Worm (Caenorhabditis elegans) whole organism, late embryonic: ENCODE results near the gene C04C3.6.

ENCODE experiments used
- C08G9.2 ChIP-seq: sonication (generic microtip); optimal IDR thresholded peaks from 2 replicates; lab custom pipeline; 2016; ENCODE audit warnings: mild to moderate bottlenecking, missing genetic modification characterization, moderate library complexity, missing compliant biosample characterization
- K09A11.1 ChIP-seq: sonication (generic microtip); optimal IDR thresholded peaks from 2 replicates; lab custom pipeline; 2017; ENCODE audit warnings: antibody characterized with exemption, mild to moderate bottlenecking, missing genetic modification characterization, missing compliant biosample characterization; ENCODE audit not compliant: insufficient read depth
- Y22D7AL.16 ChIP-seq: sonication (generic microtip); optimal IDR thresholded peaks from 2 replicates; lab custom pipeline; 2016; ENCODE audit warnings: missing genetic modification characterization, missing compliant biosample characterization
- ama-1 ChIP-seq: fragments of 150-350 bp; optimal IDR thresholded peaks from 2 replicates; lab custom pipeline; 2014
- ceh-2 ChIP-seq: sonication (generic microtip); optimal IDR thresholded peaks from 2 replicates; lab custom pipeline; 2016; ENCODE audit warnings: missing genotype, missing genetic modification characterization, missing compliant biosample characterization
- ceh-24 ChIP-seq: sonication (generic microtip); optimal IDR thresholded peaks from 2 replicates; lab custom pipeline; 2016; ENCODE audit warnings: mild to moderate bottlenecking, missing genetic modification characterization, missing compliant biosample characterization
- ceh-30 ChIP-seq: fragments of 150-350 bp; optimal IDR thresholded peaks from 2 replicates; lab custom pipeline; 2014; ENCODE audit warnings: missing biosample characterization, missing genetic modification characterization
- che-1 ChIP-seq: sonication (generic microtip); optimal IDR thresholded peaks from 2 replicates; lab custom pipeline; 2016; ENCODE audit warnings: mild to moderate bottlenecking, missing genetic modification characterization, missing compliant biosample characterization
- dve-1 ChIP-seq: sonication (generic microtip); optimal IDR thresholded peaks from 2 replicates; lab custom pipeline; 2017; ENCODE audit warnings: antibody characterized with exemption, mild to moderate bottlenecking, missing genetic modification characterization, missing compliant biosample characterization
- ets-4 ChIP-seq: sonication (generic microtip); optimal IDR thresholded peaks from 2 replicates; lab custom pipeline; 2016; ENCODE audit warnings: missing genetic modification characterization, missing compliant biosample characterization
- eyg-1 ChIP-seq: sonication (generic microtip); optimal IDR thresholded peaks from 2 replicates; lab custom pipeline; 2016; ENCODE audit warnings: missing genotype, missing genetic modification characterization, missing compliant biosample characterization
- fkh-10 ChIP-seq: fragments of 150-350 bp; optimal IDR thresholded peaks from 2 replicates; lab custom pipeline; 2014; ENCODE audit warnings: missing biosample characterization, missing genetic modification reagents, missing genetic modification characterization
- fkh-6 ChIP-seq: sonication (generic microtip); optimal IDR thresholded peaks from 2 replicates; lab custom pipeline; 2016; ENCODE audit warnings: missing genetic modification characterization, missing compliant biosample characterization
- gmeb-2 ChIP-seq: sonication (generic microtip); optimal IDR thresholded peaks from 2 replicates; lab custom pipeline; 2016; ENCODE audit warnings: missing genetic modification characterization, inconsistent platforms, missing compliant biosample characterization
- hlh-13 ChIP-seq: fragments of 200-800 bp; sonication (Bioruptor generic); optimal IDR thresholded peaks from 2 replicates; lab custom pipeline; 2018; ENCODE audit warnings: mild to moderate bottlenecking, missing genetic modification characterization, missing compliant biosample characterization
- hlh-30 ChIP-seq: sonication (generic microtip); optimal IDR thresholded peaks from 2 replicates; lab custom pipeline; 2017; ENCODE audit warnings: antibody characterized with exemption, missing genetic modification characterization, missing compliant biosample characterization; ENCODE audit not compliant: insufficient read depth
- hlh-6 ChIP-seq: sonication (generic microtip); optimal IDR thresholded peaks from 2 replicates; lab custom pipeline; 2016; ENCODE audit warnings: missing genotype, missing genetic modification characterization, missing compliant biosample characterization
- hlh-8 ChIP-seq: sonication (generic microtip); optimal IDR thresholded peaks from 2 replicates; lab custom pipeline; 2016; ENCODE audit warnings: missing genotype, missing genetic modification characterization, missing compliant biosample characterization
- lim-6 ChIP-seq: sonication (generic microtip); optimal IDR thresholded peaks from 2 replicates; lab custom pipeline; 2016; ENCODE audit warnings: missing genetic modification characterization, missing compliant biosample characterization
- madf-2 ChIP-seq: sonication (generic microtip); optimal IDR thresholded peaks from 2 replicates; lab custom pipeline; 2017; ENCODE audit warnings: missing genetic modification characterization, missing compliant biosample characterization
- nfya-1 ChIP-seq: sonication (generic microtip); optimal IDR thresholded peaks from 2 replicates; lab custom pipeline; 2017; ENCODE audit warnings: missing genetic modification characterization, mild to moderate bottlenecking, missing compliant biosample characterization, antibody characterized with exemption, moderate library complexity
- npax-4 ChIP-seq: sonication (generic microtip); optimal IDR thresholded peaks from 2 replicates; lab custom pipeline; 2016; ENCODE audit warnings: missing genetic modification characterization, missing compliant biosample characterization
- pat-9 ChIP-seq: fragments of 200-800 bp; sonication (Bioruptor generic); optimal IDR thresholded peaks from 2 replicates; lab custom pipeline; 2018; ENCODE audit warnings: mild to moderate bottlenecking, missing genetic modification characterization, moderate library complexity, missing compliant biosample characterization
- pax-1 ChIP-seq: fragments of 150-350 bp; optimal IDR thresholded peaks from 2 replicates; lab custom pipeline; 2014; ENCODE audit warnings: missing biosample characterization, missing genetic modification characterization
- pha-2 ChIP-seq: sonication (generic microtip); optimal IDR thresholded peaks from 2 replicates; lab custom pipeline; 2017; ENCODE audit warnings: mild to moderate bottlenecking, missing genetic modification characterization, missing compliant biosample characterization
- pha-4 ChIP-seq: fragments of 150-350 bp; optimal IDR thresholded peaks from 2 replicates; lab custom pipeline; 2018; ENCODE audit warnings: missing biosample characterization, missing genetic modification reagents, missing genetic modification characterization
- pros-1 ChIP-seq: fragments of 150-350 bp; optimal IDR thresholded peaks from 2 replicates; lab custom pipeline; 2014; ENCODE audit warnings: missing biosample characterization, missing genetic modification reagents, missing genetic modification characterization
- rnt-1 ChIP-seq: sonication (generic microtip); optimal IDR thresholded peaks from 2 replicates; lab custom pipeline; 2016; ENCODE audit warnings: missing genetic modification characterization, missing compliant biosample characterization
- tbx-2 ChIP-seq: sonication (generic microtip); optimal IDR thresholded peaks from 2 replicates; lab custom pipeline; 2016; ENCODE audit warnings: missing genetic modification characterization, missing compliant biosample characterization
- tbx-7 ChIP-seq: sonication (generic microtip); optimal IDR thresholded peaks from 2 replicates; lab custom pipeline; 2016; ENCODE audit warnings: missing genotype, missing genetic modification characterization, missing compliant biosample characterization
- unc-86 ChIP-seq: sonication (generic microtip); optimal IDR thresholded peaks from 2 replicates; lab custom pipeline; 2016; ENCODE audit warnings: missing genetic modification characterization, missing compliant biosample characterization

The C04C3.6 gene

ce11 chrIV:3463254-3463653, 40.8 kb upstream of the C04C3.6 start, which contains the start of gene F58E2.4:
Gene F58E2.4 (plus strand): TSS chrIV:3463387.
- no peak for TF ChIP-seq Y22D7AL.16 (tag; lab: Kevin White, UChicago)
- TF ChIP-seq K09A11.1 (tag; lab: Kevin White, UChicago) = no peak
- no peak for TF ChIP-seq eyg-1 (tag; lab: Kevin White, UChicago)
- no peak for TF ChIP-seq lim-6 (tag; lab: Kevin White, UChicago)
- TF ChIP-seq ceh-2 (tag; lab: Kevin White, UChicago) = no peak
- no peak for TF ChIP-seq gmeb-2
- TF ChIP-seq, all 69 proteins: peak for 0

- peak; percentile 100 for TF ChIP-seq dve-1 (tag; lab: Kevin White, UChicago)
- TF ChIP-seq, all 69 proteins: peak for 1; not testable (repeated sequence) for 68
Observed at ce11 chrIV:3455437-3455836, 33.0 kb upstream of the C04C3.6 start.

- TF ChIP-seq fkh-6 (tag; lab: Kevin White, UChicago) = no peak
- TF ChIP-seq ama-1 (lab: Kevin White, UChicago) = no peak
- TF ChIP-seq pat-9 (tag; lab: Kevin White, UChicago) = no peak
- no peak for TF ChIP-seq hlh-30 (tag; lab: Kevin White, UChicago)
- no peak for TF ChIP-seq ets-4 (tag; lab: Kevin White, UChicago)
Observed at ce11 chrIV:3453346-3453745, 30.9 kb upstream of the C04C3.6 start, which contains the start of gene srz-23. Gene srz-23 (plus strand): TSS chrIV:3453608.

ce11 chrIV:3452516-3452915, 30.1 kb upstream of the C04C3.6 start:
- TF ChIP-seq hlh-8 (tag; lab: Kevin White, UChicago) (no peak), eyg-1 (tag; lab: Kevin White, UChicago) (no peak), pha-4 (tag; lab: Kevin White, UChicago) (no peak), tbx-7 (tag; lab: Kevin White, UChicago) (no peak)

- TF ChIP-seq pha-2 (no peak), tbx-2 (tag; lab: Kevin White, UChicago) (no peak), C08G9.2 (tag; lab: Kevin White, UChicago) (no peak), Y22D7AL.16 (tag; lab: Kevin White, UChicago) (no peak), ets-4 (tag; lab: Kevin White, UChicago) (no peak), hlh-6 (no peak), tbx-7 (tag; lab: Kevin White, UChicago) (no peak), hlh-8 (tag; lab: Kevin White, UChicago) (no peak), npax-4 (no peak), rnt-1 (tag; lab: Kevin White, UChicago) (no peak), hlh-13 (no peak), unc-86 (tag; lab: Kevin White, UChicago) (no peak), dve-1 (tag; lab: Kevin White, UChicago) (no peak), madf-2 (tag; lab: Kevin White, UChicago) (no peak), pax-1 (tag; lab: Kevin White, UChicago) (no peak)
Observed at ce11 chrIV:3447350-3447749, 24.9 kb upstream of the C04C3.6 start.

ce11 chrIV:3444614-3445013, 22.2 kb upstream of the C04C3.6 start, which contains the start of gene F58E2.5:
Gene F58E2.5 (plus strand): TSS chrIV:3444914.
- no peak for TF ChIP-seq fkh-10 (GFP tag; lab: Kevin White, UChicago)
- TF ChIP-seq hlh-8 (tag; lab: Kevin White, UChicago) = no peak
- TF ChIP-seq nfya-1 = no peak
- no peak for TF ChIP-seq che-1
- no peak for TF ChIP-seq ceh-24 (tag; lab: Kevin White, UChicago)
- no peak for TF ChIP-seq pros-1 (tag; lab: Kevin White, UChicago)
- TF ChIP-seq hlh-6 = no peak
- no peak for TF ChIP-seq ceh-30 (tag; lab: Kevin White, UChicago)
- no peak for TF ChIP-seq pha-4 (tag; lab: Kevin White, UChicago)
